Worm (Caenorhabditis elegans) whole organism, L4 larva: ENCODE measurements around the gene nlp-59.

Experiments used
- D1046.2 ChIP-seq: fragments of 200-800 bp; sonication (Bioruptor generic); IDR thresholded peaks from 2 replicates; pipeline ENCODE4 v1.3.6; 2022; ENCODE audit warnings: missing genetic modification characterization, missing compliant biosample characterization
- F26F4.8 ChIP-seq: fragments of 200-800 bp; sonication (Bioruptor generic); conservative IDR thresholded peaks from 2 replicates; pipeline ENCODE4 v1.3.6; 2022; ENCODE audit warnings: missing genetic modification characterization, missing compliant biosample characterization
- R02D3.7 ChIP-seq: fragments of 150-350 bp; sonication (generic microtip); optimal IDR thresholded peaks from 3 replicates; lab custom pipeline; 2014; ENCODE audit warnings: missing biosample characterization, missing genetic modification characterization
- Y5F2A.4 ChIP-seq: fragments of 200-800 bp; sonication (Bioruptor generic); optimal IDR thresholded peaks from 2 replicates; lab custom pipeline; 2018; ENCODE audit warnings: mild to moderate bottlenecking, missing genetic modification characterization, missing compliant biosample characterization
- aly-2 ChIP-seq: sonication (generic microtip); optimal IDR thresholded peaks from 2 replicates; lab custom pipeline; 2018; ENCODE audit warnings: missing biosample characterization, missing genetic modification characterization
- ama-1 ChIP-seq: fragments of 150-350 bp; optimal IDR thresholded peaks from 2 replicates; lab custom pipeline; 2014; ENCODE audit warnings: inconsistent platforms, mixed read lengths
- ceh-44 ChIP-seq: fragments of 200-800 bp; sonication (Bioruptor generic); IDR thresholded peaks from 2 replicates; pipeline ENCODE4 v1.3.6; 2022; ENCODE audit warnings: missing genetic modification reagents, missing genetic modification characterization, missing compliant biosample characterization
- ceh-62 ChIP-seq: sonication (generic microtip); optimal IDR thresholded peaks from 2 replicates; lab custom pipeline; 2017; ENCODE audit warnings: missing biosample characterization, missing genetic modification characterization
- daf-12 ChIP-seq: fragments of 150-350 bp; optimal IDR thresholded peaks from 2 replicates; lab custom pipeline; 2014; ENCODE audit warnings: missing biosample characterization, missing genetic modification reagents, missing genetic modification characterization
- daf-19 ChIP-seq: fragments of 200-800 bp; sonication (Bioruptor generic); conservative IDR thresholded peaks from 2 replicates; pipeline ENCODE4 v1.3.6; 2022; ENCODE audit warnings: missing genetic modification characterization, missing compliant biosample characterization
- daf-8 ChIP-seq: fragments of 200-800 bp; sonication (Bioruptor generic); IDR thresholded peaks from 2 replicates; pipeline ENCODE4 v1.3.6; 2022; ENCODE audit warnings: missing genetic modification characterization, missing compliant biosample characterization
- dpl-1 ChIP-seq: fragments of 150-350 bp; optimal IDR thresholded peaks from 2 replicates; lab custom pipeline; 2014; ENCODE audit warnings: missing biosample characterization, missing genetic modification reagents, missing genetic modification characterization
- egl-27 ChIP-seq: sonication (generic microtip); optimal IDR thresholded peaks from 3 replicates; lab custom pipeline; 2017; ENCODE audit warnings: missing biosample characterization, missing genetic modification reagents, missing genetic modification characterization
- fkh-10 ChIP-seq: fragments of 150-350 bp; optimal IDR thresholded peaks from 2 replicates; lab custom pipeline; 2014; ENCODE audit warnings: missing biosample characterization, missing genetic modification reagents, missing genetic modification characterization
- hlh-30 ChIP-seq: sonication (generic microtip); optimal IDR thresholded peaks from 2 replicates; lab custom pipeline; 2017; ENCODE audit warnings: antibody characterized with exemption, mild to moderate bottlenecking, missing genetic modification characterization, missing compliant biosample characterization; ENCODE audit not compliant: insufficient read depth
- jun-1 ChIP-seq: fragments of 150-350 bp; optimal IDR thresholded peaks from 2 replicates; lab custom pipeline; 2014; ENCODE audit warnings: missing biosample characterization, missing genetic modification reagents, missing genetic modification characterization
- lin-15B ChIP-seq: fragments of 150-350 bp; sonication (generic microtip); optimal IDR thresholded peaks from 3 replicates; lab custom pipeline; 2014; ENCODE audit warnings: missing biosample characterization, missing genetic modification characterization
- lin-39 ChIP-seq: fragments of 150-350 bp; optimal IDR thresholded peaks from 2 replicates; lab custom pipeline; 2014; ENCODE audit warnings: missing biosample characterization, missing genetic modification reagents, missing genetic modification characterization
- madf-5 ChIP-seq, 2 experiments: fragments of 200-800 bp; sonication (Bioruptor generic); IDR thresholded peaks; 2 replicates each; pipeline ENCODE4 v1.3.6; 2022; ENCODE audit warnings: missing compliant biosample characterization in 2 of 2, missing genetic modification characterization in 2 of 2
- madf-9 ChIP-seq: fragments of 200-800 bp; sonication (Bioruptor generic); conservative IDR thresholded peaks from 2 replicates; pipeline ENCODE4 v1.3.6; 2022; ENCODE audit warnings: missing genetic modification reagents, missing genetic modification characterization, missing compliant biosample characterization
- mdt-29 ChIP-seq: fragments of 200-800 bp; sonication (Bioruptor generic); IDR thresholded peaks from 2 replicates; pipeline ENCODE4 v1.3.6; 2022; ENCODE audit warnings: missing genetic modification reagents, missing genetic modification characterization, missing compliant biosample characterization
- mes-2 ChIP-seq: sonication (generic microtip); optimal IDR thresholded peaks from 2 replicates; lab custom pipeline; 2016; ENCODE audit warnings: missing genotype, mild to moderate bottlenecking, missing genetic modification characterization, missing compliant biosample characterization; ENCODE audit not compliant: poor library complexity, severe bottlenecking
- mxl-3 ChIP-seq: fragments of 200-800 bp; sonication (Bioruptor generic); optimal IDR thresholded peaks from 2 replicates; lab custom pipeline; 2018; ENCODE audit warnings: mild to moderate bottlenecking, missing genetic modification characterization, missing compliant biosample characterization
- nhr-25 ChIP-seq: sonication (generic microtip); optimal IDR thresholded peaks from 2 replicates; lab custom pipeline; 2017; ENCODE audit warnings: missing genetic modification characterization, mild to moderate bottlenecking, missing compliant biosample characterization, antibody characterized with exemption, moderate library complexity, borderline replicate concordance; ENCODE audit not compliant: insufficient read depth
- nhr-48 ChIP-seq: sonication (generic microtip); optimal IDR thresholded peaks from 2 replicates; lab custom pipeline; 2016; ENCODE audit warnings: mild to moderate bottlenecking, missing genetic modification characterization, missing compliant biosample characterization
- nhr-6 ChIP-seq: fragments of 150-350 bp; optimal IDR thresholded peaks from 2 replicates; lab custom pipeline; 2014; ENCODE audit warnings: missing biosample characterization, missing genetic modification characterization
- pqm-1 ChIP-seq: sonication (generic microtip); optimal IDR thresholded peaks from 2 replicates; lab custom pipeline; 2017; ENCODE audit warnings: missing biosample characterization, missing genetic modification characterization
- rbr-2 ChIP-seq: sonication (generic microtip); optimal IDR thresholded peaks from 2 replicates; lab custom pipeline; 2016; ENCODE audit warnings: missing genotype, missing genetic modification characterization, missing compliant biosample characterization
- sdz-12 ChIP-seq: fragments of 200-800 bp; sonication (Bioruptor generic); optimal IDR thresholded peaks from 2 replicates; lab custom pipeline; 2018; ENCODE audit warnings: mild to moderate bottlenecking, missing genetic modification characterization, missing compliant biosample characterization
- skn-1 ChIP-seq: fragments of 150-350 bp; optimal IDR thresholded peaks from 2 replicates; lab custom pipeline; 2014; ENCODE audit warnings: missing biosample characterization, missing genetic modification characterization
- tag-97 ChIP-seq: fragments of 200-800 bp; sonication (Bioruptor generic); IDR thresholded peaks from 2 replicates; pipeline ENCODE4 v1.3.6; 2022; ENCODE audit warnings: missing genetic modification characterization, missing compliant biosample characterization
- unc-39 ChIP-seq: sonication (generic microtip); optimal IDR thresholded peaks from 2 replicates; lab custom pipeline; 2017; ENCODE audit warnings: missing biosample characterization, missing genetic modification characterization
- zag-1 ChIP-seq: fragments of 150-350 bp; optimal IDR thresholded peaks from 2 replicates; lab custom pipeline; 2014; ENCODE audit warnings: missing biosample characterization, missing genetic modification characterization
- zfp-2 ChIP-seq: sonication (generic microtip); optimal IDR thresholded peaks from 2 replicates; lab custom pipeline; 2016; ENCODE audit warnings: mild to moderate bottlenecking, missing genetic modification characterization, missing compliant biosample characterization
- zfp-3 ChIP-seq: fragments of 200-800 bp; sonication (Bioruptor generic); conservative IDR thresholded peaks from 2 replicates; pipeline ENCODE4 v1.3.6; 2022; ENCODE audit warnings: missing genetic modification reagents, missing genetic modification characterization, missing compliant biosample characterization
- zip-2 ChIP-seq: fragments of 150-350 bp; optimal IDR thresholded peaks from 2 replicates; lab custom pipeline; 2014; ENCODE audit warnings: missing biosample characterization, missing genetic modification characterization
- ztf-7 ChIP-seq: fragments of 150-350 bp; optimal IDR thresholded peaks from 2 replicates; lab custom pipeline; 2014; ENCODE audit warnings: missing biosample characterization, missing genetic modification characterization

Gene nlp-59

DNA sequence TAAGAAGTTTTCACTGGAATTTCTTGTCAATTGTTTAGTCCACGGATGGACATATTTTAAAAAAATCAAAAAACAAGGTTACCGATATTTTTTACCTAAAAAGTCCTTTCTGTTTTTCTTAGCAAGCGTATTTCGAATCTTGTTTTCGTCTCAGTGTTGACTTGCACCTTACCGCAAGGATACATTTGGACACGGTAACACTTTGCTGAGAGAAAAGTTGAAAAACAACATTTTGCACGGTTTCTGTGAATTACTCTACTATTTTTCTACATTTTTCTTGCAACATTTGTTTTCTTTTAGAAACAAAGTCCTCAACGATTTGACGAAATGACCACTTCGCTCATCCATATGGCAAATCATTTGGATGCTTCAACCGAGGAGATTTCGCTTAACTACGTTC, 21.8 kb upstream of the nlp-59 start, which contains the start of gene hil-1:
Gene hil-1 (plus strand): TSS at position 301 of the 400 bp plus-strand sequence.
- no peak for TF ChIP-seq fkh-10 (GFP tag; lab: Kevin White, UChicago)

DNA sequence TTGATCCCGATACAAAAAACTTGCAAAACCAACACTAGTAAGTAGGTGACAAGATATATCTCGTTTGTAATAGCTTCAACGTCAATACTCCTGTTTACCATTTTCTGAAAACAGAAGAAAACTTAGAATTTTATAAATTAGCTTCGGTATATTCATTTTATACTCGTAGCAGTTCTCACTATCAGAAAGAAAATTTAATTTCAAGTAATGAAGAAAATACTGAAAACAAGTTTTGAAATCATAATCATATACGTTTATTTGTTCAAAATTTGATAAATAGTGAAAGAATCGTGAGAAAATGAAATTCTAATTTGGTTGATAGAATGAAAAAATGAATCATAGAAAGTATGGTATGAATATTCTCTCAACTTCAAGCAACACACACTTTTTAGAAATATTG, 16.6 kb upstream of the nlp-59 start, which contains the start of gene C30G7.5:
Gene C30G7.5 (minus strand): TSS at position 101 of the 400 bp plus-strand sequence.
- no peak for TF ChIP-seq sdz-12 (GFP tag; lab: Kevin White, UChicago)
- TF ChIP-seq zfp-2 (tag; lab: Kevin White, UChicago) = no peak
- TF ChIP-seq tag-97 = no peak
- TF ChIP-seq hlh-30 (tag; lab: Kevin White, UChicago) = no peak
- TF ChIP-seq zfp-3 (GFP tag; lab: Robert Waterston, UW) = no peak
- TF ChIP-seq D1046.2 (GFP tag; lab: Robert Waterston, UW) = no peak
- TF ChIP-seq unc-39 (tag; lab: Kevin White, UChicago) = no peak
- TF ChIP-seq mes-2 (tag; lab: Kevin White, UChicago) = no peak
- TF ChIP-seq rbr-2 = no peak
- TF ChIP-seq daf-8 (GFP tag; lab: Robert Waterston, UW) = no peak
- TF ChIP-seq dpl-1 (GFP tag; lab: Kevin White, UChicago) = no peak
- TF ChIP-seq madf-9 (GFP tag; lab: Robert Waterston, UW) = no peak
- TF ChIP-seq jun-1 (tag; lab: Kevin White, UChicago) = no peak
- TF ChIP-seq nhr-48 = no peak
- no peak for TF ChIP-seq lin-39 (tag; lab: Kevin White, UChicago)
- no peak for TF ChIP-seq lin-15B (tag; lab: Kevin White, UChicago)

DNA sequence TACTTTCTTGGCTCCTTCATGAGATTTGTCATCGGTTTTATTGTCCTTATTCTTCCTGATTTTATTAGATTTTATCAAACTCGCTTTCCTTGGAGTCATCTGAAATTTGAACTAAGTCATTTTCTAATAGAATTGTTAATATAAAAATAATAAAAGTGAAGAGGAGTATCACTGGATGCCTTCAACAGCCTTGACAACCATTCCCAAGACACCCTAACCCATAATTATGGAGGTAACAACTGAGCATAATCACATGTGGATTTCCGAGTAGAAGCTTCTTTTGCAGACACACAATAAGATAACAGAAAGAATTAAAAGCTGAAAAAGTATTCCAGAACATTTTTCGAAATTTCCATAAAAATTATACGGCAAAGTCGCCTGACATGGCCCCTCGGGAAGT, 15.6 kb upstream of the nlp-59 start, which contains the start of gene F02D8.9:
Gene F02D8.9 (minus strand): TSS at position 101 of the 400 bp plus-strand sequence.
- TF ChIP-seq daf-12 (tag; lab: Kevin White, UChicago) = no peak
- no peak for TF ChIP-seq skn-1 (tag; lab: Kevin White, UChicago)
- TF ChIP-seq zag-1 (tag; lab: Kevin White, UChicago) = no peak
- TF ChIP-seq aly-2 (tag; lab: Kevin White, UChicago) = no peak
- TF ChIP-seq mxl-3 (GFP tag; lab: Kevin White, UChicago) = no peak
- TF ChIP-seq pqm-1 = no peak
- no peak for TF ChIP-seq Y5F2A.4 (GFP tag; lab: Kevin White, UChicago)
- TF ChIP-seq mdt-29 (GFP tag; lab: Robert Waterston, UW) = no peak

DNA sequence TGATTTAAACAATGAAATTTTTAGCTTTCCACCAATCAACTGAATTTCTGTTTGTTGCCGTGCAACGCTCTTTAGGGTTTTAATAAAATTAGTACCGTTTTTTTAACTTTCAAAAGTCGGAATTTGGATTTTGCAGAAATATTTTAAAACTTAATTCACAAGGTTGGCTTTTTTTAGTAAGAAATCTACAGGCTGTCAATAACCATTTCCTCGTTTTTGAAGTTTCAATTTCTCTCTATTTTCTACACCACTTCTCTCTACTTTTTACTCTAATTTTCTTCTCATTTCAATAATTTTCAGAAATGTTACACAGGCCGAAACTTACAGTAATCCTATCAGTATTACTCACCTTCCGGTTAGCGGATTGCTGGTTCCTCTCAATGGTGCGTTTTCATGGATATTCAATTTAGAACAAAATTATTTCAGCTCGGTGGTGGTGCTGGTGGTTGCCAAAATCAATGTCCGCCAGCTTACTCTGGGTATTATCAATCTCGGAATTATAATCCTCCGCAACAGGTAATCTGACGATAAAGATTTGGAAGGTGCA, 7.0 kb downstream of the nlp-59 start, which contains the start of the genes grd-12 and F02D8.1:
Gene grd-12 (plus strand): TSS at position 301 of the 547 bp plus-strand sequence.
Gene F02D8.1 (minus strand): TSS at position 497 of the 547 bp plus-strand sequence.
- TF ChIP-seq hlh-30 (tag; lab: Kevin White, UChicago) = no peak
- TF ChIP-seq nhr-25 = no peak
- no peak for TF ChIP-seq zag-1 (tag; lab: Kevin White, UChicago)
- no peak for TF ChIP-seq unc-39 (tag; lab: Kevin White, UChicago)
- TF ChIP-seq R02D3.7 (tag; lab: Kevin White, UChicago) = no peak
- TF ChIP-seq egl-27 (tag; lab: Kevin White, UChicago) = no peak
- TF ChIP-seq ama-1 (lab: Kevin White, UChicago) = no peak
- TF ChIP-seq F26F4.8 = no peak
- TF ChIP-seq dpl-1 (GFP tag; lab: Kevin White, UChicago) = no peak
- no peak for TF ChIP-seq ztf-7 (tag; lab: Kevin White, UChicago)
- no peak for TF ChIP-seq zip-2
- no peak for TF ChIP-seq ceh-44 (GFP tag; lab: Robert Waterston, UW)
- no peak for TF ChIP-seq nhr-6 (tag; lab: Kevin White, UChicago)
- no peak for TF ChIP-seq daf-19 (GFP tag; lab: Robert Waterston, UW)
- TF ChIP-seq ceh-62 (tag; lab: Kevin White, UChicago) = no peak
- no peak for TF ChIP-seq madf-5 (GFP tag; IDR thresholded peaks at IDR 0.05; lab: Robert Waterston, UW)
- TF ChIP-seq, all 104 proteins: peak for 0
